Fruit fly (Drosophila melanogaster): ENCODE results near the gene CG2930.

dm6 chrX:3870577-3870976 is 1.8 kb downstream of the CG2930 start:
- TF ChIP-seq peb (GFP tag; IDR thresholded peaks at IDR 0.05) (no peak), cg (GFP tag; optimal IDR thresholded peaks at IDR 0.05) (no peak), fd102C (GFP tag; optimal IDR thresholded peaks at IDR 0.05) (no peak), B-H2 (GFP tag; optimal IDR thresholded peaks at IDR 0.05) (no peak), Six4 (GFP tag; optimal IDR thresholded peaks at IDR 0.05) (no peak), CG2202 (tag; optimal IDR thresholded peaks at IDR 0.05) (no peak)

All from whole organism, embryonic.